Fruit fly (Drosophila melanogaster): ENCODE measurements around the gene tnc.

- no peak for TF ChIP-seq GATAd (GFP tag; optimal IDR thresholded peaks at IDR 0.05)
- TF ChIP-seq woc (GFP tag; optimal IDR thresholded peaks at IDR 0.05): peak; percentile 7
- TF ChIP-seq CrebA (GFP tag; optimal IDR thresholded peaks at IDR 0.05; ENCODE audit: borderline replicate concordance): no peak
- TF ChIP-seq pan (optimal IDR thresholded peaks at IDR 0.05): no peak
These were observed 70.4 kb downstream of the tnc start, which contains the start of gene CG31109 for dm6 chr3R:25054451-25055188.
